Fruit fly (Drosophila melanogaster) whole organism, embryonic: Measurements from ENCODE around the gene CG11267.
A peak's percentile ranks its signal among the peaks of the same experiment; 100 is the strongest.

Experiments
- Antp ChIP-seq: fragments of 200-800 bp; sonication (Bioruptor generic); optimal IDR thresholded peaks from 3 replicates; lab custom pipeline; 2016; ENCODE audit warnings: missing biosample characterization, missing genetic modification characterization
- Atf3 ChIP-seq: fragments of 200-800 bp; sonication (Bioruptor generic); optimal IDR thresholded peaks from 3 replicates; lab custom pipeline; 2016; ENCODE audit warnings: missing biosample characterization, missing genetic modification characterization
- B-H2 ChIP-seq: fragments of 200-800 bp; sonication (Bioruptor generic); optimal IDR thresholded peaks from 2 replicates; lab custom pipeline; 2018; ENCODE audit warnings: missing biosample characterization, mild to moderate bottlenecking, missing genetic modification characterization
- Blimp-1 ChIP-seq: fragments of 200-800 bp; sonication (Bioruptor generic); optimal IDR thresholded peaks from 3 replicates; lab custom pipeline; 2018; ENCODE audit warnings: missing biosample characterization, missing genetic modification characterization, mild to moderate bottlenecking, moderate library complexity, missing genetic modification reagents
- CG10543 ChIP-seq: fragments of 200-800 bp; sonication (Bioruptor generic); optimal IDR thresholded peaks from 3 replicates; lab custom pipeline; 2017; ENCODE audit warnings: missing biosample characterization, mild to moderate bottlenecking, missing genetic modification characterization, moderate library complexity
- CG13894 ChIP-seq: fragments of 200-800 bp; sonication (Bioruptor generic); optimal IDR thresholded peaks from 3 replicates; lab custom pipeline; 2018; ENCODE audit warnings: missing biosample characterization, mild to moderate bottlenecking, missing genetic modification characterization, moderate library complexity
- CG15073 ChIP-seq: fragments of 200-800 bp; sonication (Bioruptor generic); optimal IDR thresholded peaks from 2 replicates; lab custom pipeline; 2016; ENCODE audit warnings: missing biosample characterization, missing genetic modification characterization
- CG15601 ChIP-seq: fragments of 200-800 bp; sonication (Bioruptor generic); optimal IDR thresholded peaks from 3 replicates; lab custom pipeline; 2019; ENCODE audit warnings: missing biosample characterization, mild to moderate bottlenecking, missing genetic modification characterization, moderate library complexity
- CG1647 ChIP-seq: fragments of 200-800 bp; sonication (Bioruptor generic); optimal IDR thresholded peaks from 3 replicates; lab custom pipeline; 2016; ENCODE audit warnings: missing biosample characterization, missing genetic modification characterization
- CG17359 ChIP-seq: fragments of 200-800 bp; sonication (Bioruptor generic); optimal IDR thresholded peaks from 3 replicates; lab custom pipeline; 2018; ENCODE audit warnings: missing biosample characterization, mild to moderate bottlenecking, missing genetic modification characterization, moderate library complexity
- CG17385 ChIP-seq: fragments of 200-800 bp; sonication (Bioruptor generic); optimal IDR thresholded peaks from 3 replicates; lab custom pipeline; 2018; ENCODE audit warnings: missing biosample characterization, mild to moderate bottlenecking, missing genetic modification characterization
- CG17612 ChIP-seq: fragments of 200-800 bp; sonication (Bioruptor generic); IDR thresholded peaks from 2 replicates; pipeline ENCODE4 v1.3.6; 2022; ENCODE audit warnings: missing biosample characterization, missing genetic modification characterization
- CG17829 ChIP-seq: fragments of 200-800 bp; optimal IDR thresholded peaks from 2 replicates; lab custom pipeline; 2019; ENCODE audit warnings: missing biosample characterization, mild to moderate bottlenecking, missing genetic modification characterization, moderate library complexity
- CG18476 ChIP-seq: fragments of 200-800 bp; sonication (Bioruptor generic); optimal IDR thresholded peaks from 2 replicates; lab custom pipeline; 2016; ENCODE audit warnings: missing biosample characterization, mild to moderate bottlenecking, missing genetic modification characterization
- CG2129 ChIP-seq: fragments of 200-800 bp; sonication (Bioruptor generic); IDR thresholded peaks from 2 replicates; pipeline ENCODE4 v1.3.6; 2022; ENCODE audit warnings: missing biosample characterization, missing genetic modification characterization; ENCODE audit not compliant: partially characterized antibody
- CG4404 ChIP-seq: fragments of 200-800 bp; sonication (Bioruptor generic); IDR thresholded peaks from 2 replicates; pipeline ENCODE4 v1.3.6; 2022; ENCODE audit warnings: missing biosample characterization, missing genetic modification characterization
- CG4820 ChIP-seq: fragments of 200-800 bp; sonication (Bioruptor generic); optimal IDR thresholded peaks from 3 replicates; lab custom pipeline; 2016; ENCODE audit warnings: missing biosample characterization, missing genetic modification characterization
- CG7839 ChIP-seq: fragments of 200-800 bp; sonication (Bioruptor generic); optimal IDR thresholded peaks from 3 replicates; lab custom pipeline; 2018; ENCODE audit warnings: missing biosample characterization, mild to moderate bottlenecking, missing genetic modification characterization, moderate library complexity
- CG9876 ChIP-seq: fragments of 200-800 bp; sonication (Bioruptor generic); optimal IDR thresholded peaks from 2 replicates; lab custom pipeline; 2016; ENCODE audit warnings: missing biosample characterization, missing genetic modification characterization
- CHES-1-like ChIP-seq: fragments of 200-800 bp; sonication (Bioruptor generic); optimal IDR thresholded peaks from 2 replicates; lab custom pipeline; 2016; ENCODE audit warnings: missing biosample characterization, missing genetic modification characterization
- CTCF ChIP-seq: fragments of 200-800 bp; sonication (Bioruptor generic); optimal IDR thresholded peaks from 2 replicates; lab custom pipeline; 2017; ENCODE audit warnings: missing biosample characterization, mild to moderate bottlenecking, missing genetic modification characterization, moderate library complexity
- CoRest ChIP-seq: fragments of 200-800 bp; sonication (Bioruptor generic); optimal IDR thresholded peaks from 3 replicates; lab custom pipeline; 2018; ENCODE audit warnings: missing biosample characterization, mild to moderate bottlenecking, missing genetic modification characterization, moderate library complexity
- D19A ChIP-seq: fragments of 200-800 bp; optimal IDR thresholded peaks from 3 replicates; lab custom pipeline; 2019; ENCODE audit warnings: missing biosample characterization, mild to moderate bottlenecking, missing genetic modification characterization, moderate library complexity
- Dek ChIP-seq: fragments of 200-800 bp; sonication (Bioruptor generic); optimal IDR thresholded peaks from 3 replicates; lab custom pipeline; 2019; ENCODE audit warnings: missing biosample characterization, mild to moderate bottlenecking, missing genetic modification characterization, moderate library complexity
- Dp ChIP-seq: fragments of 200-800 bp; sonication (Bioruptor generic); optimal IDR thresholded peaks from 2 replicates; lab custom pipeline; 2018; ENCODE audit warnings: missing biosample characterization, mild to moderate bottlenecking, missing genetic modification characterization, moderate library complexity
- E2f2 ChIP-seq: fragments of 200-800 bp; sonication (Bioruptor generic); IDR thresholded peaks from 2 replicates; pipeline ENCODE4 v1.3.6; 2022; ENCODE audit warnings: missing biosample characterization, missing genetic modification characterization
- ERR ChIP-seq: fragments of 200-800 bp; sonication (Bioruptor generic); optimal IDR thresholded peaks from 2 replicates; lab custom pipeline; 2016; ENCODE audit warnings: missing biosample characterization, missing genetic modification characterization
- Eip74EF ChIP-seq, 2 experiments: fragments of 200-800 bp in 1 of 2; fragments of >200 bp in 1 of 2; sonication (Bioruptor generic) in 1 of 2; optimal IDR thresholded peaks; 2 replicates each; lab custom pipeline; 2017 to 2019; ENCODE audit warnings: missing biosample characterization in 2 of 2, missing genetic modification characterization in 2 of 2, mild to moderate bottlenecking in 1 of 2, moderate library complexity in 1 of 2
- HmgD ChIP-seq: fragments of 200-800 bp; sonication (Bioruptor generic); optimal IDR thresholded peaks from 3 replicates; lab custom pipeline; 2016; ENCODE audit warnings: missing biosample characterization, missing genetic modification characterization
- Mad ChIP-seq: fragments of 200-800 bp; sonication (Bioruptor generic); optimal IDR thresholded peaks from 2 replicates; lab custom pipeline; 2016; ENCODE audit warnings: missing biosample characterization, missing genetic modification characterization
- NC2α ChIP-seq: fragments of 200-800 bp; sonication (Bioruptor generic); optimal IDR thresholded peaks from 2 replicates; lab custom pipeline; 2016; ENCODE audit warnings: missing biosample characterization, missing genetic modification characterization
- Opbp ChIP-seq: fragments of 200-800 bp; sonication (Bioruptor generic); IDR thresholded peaks from 3 replicates; pipeline ENCODE4 v1.3.6; 2022; ENCODE audit warnings: missing biosample characterization, missing genetic modification characterization; ENCODE audit not compliant: partially characterized antibody
- Ravus ChIP-seq: fragments of 200-800 bp; sonication (Bioruptor generic); IDR thresholded peaks from 2 replicates; pipeline ENCODE4 v1.3.6; 2022; ENCODE audit warnings: missing biosample characterization, missing genetic modification characterization
- Trl ChIP-seq, 3 experiments: fragments of >200 bp in 2 of 3; fragments of 200-800 bp in 1 of 3; sonication (Bioruptor generic) in 1 of 3; optimal IDR thresholded peaks; 2 replicates in 1 of 3; 3 replicates in 2 of 3; lab custom pipeline; 2016 to 2017; ENCODE audit warnings: missing biosample characterization in 1 of 3, missing genetic modification characterization in 1 of 3
- crp ChIP-seq, 2 experiments: fragments of 200-800 bp; sonication (Bioruptor generic); optimal IDR thresholded peaks; 2 replicates in 1 of 2; 3 replicates in 1 of 2; lab custom pipeline; 2017; ENCODE audit warnings: missing biosample characterization in 2 of 2, missing genetic modification characterization in 2 of 2, mild to moderate bottlenecking in 1 of 2, moderate library complexity in 1 of 2
- dan ChIP-seq: fragments of 200-800 bp; sonication (Bioruptor generic); IDR thresholded peaks from 2 replicates; pipeline ENCODE4 v1.3.6; 2022; ENCODE audit warnings: missing biosample characterization, missing genetic modification characterization
- fd102C ChIP-seq: fragments of 200-800 bp; sonication (Bioruptor generic); optimal IDR thresholded peaks from 2 replicates; lab custom pipeline; 2018; ENCODE audit warnings: missing biosample characterization, mild to moderate bottlenecking, missing genetic modification characterization, moderate library complexity
- fd3F ChIP-seq: fragments of 200-800 bp; sonication (Bioruptor generic); optimal IDR thresholded peaks from 2 replicates; lab custom pipeline; 2018; ENCODE audit warnings: missing biosample characterization, mild to moderate bottlenecking, missing genetic modification characterization, moderate library complexity
- inv ChIP-seq: fragments of 200-800 bp; sonication (Bioruptor generic); IDR thresholded peaks from 2 replicates; pipeline ENCODE4 v1.3.6; 2022; ENCODE audit warnings: missing biosample characterization, missing genetic modification characterization; ENCODE audit not compliant: partially characterized antibody
- lbe ChIP-seq: fragments of 200-800 bp; sonication (Bioruptor generic); optimal IDR thresholded peaks from 2 replicates; lab custom pipeline; 2016; ENCODE audit warnings: missing biosample characterization, mild to moderate bottlenecking, missing genetic modification characterization
- prd ChIP-seq, 3 experiments: fragments of >200 bp in 2 of 3; fragments of 200-800 bp in 1 of 3; sonication (Bioruptor generic) in 1 of 3; optimal IDR thresholded peaks in 2 of 3; IDR thresholded peaks in 1 of 3; 2 replicates in 2 of 3; 3 replicates in 1 of 3; pipeline versions ENCODE4 v1.3.6 to Lab custom; 2017 to 2022; ENCODE audit warnings: missing biosample characterization in 1 of 3, missing genetic modification characterization in 1 of 3
- repo ChIP-seq: fragments of 200-800 bp; sonication (Bioruptor generic); optimal IDR thresholded peaks from 2 replicates; lab custom pipeline; 2016; ENCODE audit warnings: missing biosample characterization, missing genetic modification characterization
- shn ChIP-seq: fragments of 200-800 bp; sonication (Bioruptor generic); optimal IDR thresholded peaks from 3 replicates; lab custom pipeline; 2016; ENCODE audit warnings: missing biosample characterization, missing genetic modification characterization
- slbo ChIP-seq: fragments of 200-800 bp; sonication (Bioruptor generic); IDR thresholded peaks from 2 replicates; pipeline ENCODE4 v1.3.6; 2022; ENCODE audit warnings: missing biosample characterization, missing genetic modification characterization
- tin ChIP-seq: fragments of 200-800 bp; sonication (Bioruptor generic); optimal IDR thresholded peaks from 3 replicates; lab custom pipeline; 2016; ENCODE audit warnings: missing biosample characterization, missing genetic modification characterization
- tx ChIP-seq: fragments of 200-800 bp; sonication (Bioruptor generic); optimal IDR thresholded peaks from 2 replicates; lab custom pipeline; 2016; ENCODE audit warnings: missing biosample characterization, missing genetic modification characterization
- unpg ChIP-seq: fragments of 200-800 bp; sonication (Bioruptor generic); optimal IDR thresholded peaks from 3 replicates; lab custom pipeline; 2018; ENCODE audit warnings: missing biosample characterization, mild to moderate bottlenecking, missing genetic modification characterization, moderate library complexity
- vnd ChIP-seq: fragments of 200-800 bp; sonication (Bioruptor generic); IDR thresholded peaks from 3 replicates; pipeline ENCODE4 v1.3.6; 2022; ENCODE audit warnings: missing biosample characterization, missing genetic modification characterization; ENCODE audit not compliant: partially characterized antibody
- vvl ChIP-seq: fragments of 200-800 bp; sonication (Bioruptor generic); IDR thresholded peaks from 2 replicates; pipeline ENCODE4 v1.3.6; 2022; ENCODE audit warnings: missing biosample characterization, missing genetic modification characterization

The CG11267 gene

DNA sequence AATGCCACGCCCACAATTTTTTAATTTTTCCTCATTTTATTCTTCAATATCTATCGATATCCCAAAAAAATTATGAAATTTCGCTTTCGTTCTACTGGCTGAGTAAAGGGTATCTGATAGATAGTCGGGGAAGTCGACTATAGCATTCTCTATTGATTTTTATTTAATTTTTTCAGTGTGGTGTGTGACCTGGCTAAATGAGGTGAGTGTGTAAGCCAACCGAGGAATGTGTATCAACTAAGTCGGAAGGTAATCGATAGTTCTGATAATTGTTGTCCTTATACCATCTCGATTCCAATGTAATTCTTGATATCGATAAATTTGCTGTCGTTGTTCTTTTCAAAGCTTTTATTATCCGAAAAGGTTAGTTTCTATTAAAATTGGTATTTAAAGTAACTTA, 9.4 kb upstream of the CG11267 start, which contains the start of gene CG11263 (continued):
- TF ChIP-seq prd (optimal IDR thresholded peaks at IDR 0.05; lab: Kevin White, UChicago) = no peak
- TF ChIP-seq prd (GFP tag; IDR thresholded peaks at IDR 0.05; lab: Robert Waterston, UW) = peak; percentile 52; the same call in 1 of the 3 replicates
- TF ChIP-seq CHES-1-like = peak; percentile 45
- TF ChIP-seq Trl (optimal IDR thresholded peaks at IDR 0.05; lab: Kevin White, UChicago) = no peak
- TF ChIP-seq Trl (GFP tag; optimal IDR thresholded peaks at IDR 0.05; lab: Kevin White, UChicago) = peak; percentile 72
- peak; percentile 19 for TF ChIP-seq Mad (GFP tag; lab: Kevin White, UChicago)
- TF ChIP-seq CG7839 (tag; lab: Kevin White, UChicago) = peak; percentile 57
- peak; percentile 62 for TF ChIP-seq tin
- peak; percentile 29 for TF ChIP-seq CG18476
- no peak for TF ChIP-seq Blimp-1 (GFP tag; lab: Kevin White, UChicago)
- TF ChIP-seq fd3F (GFP tag; lab: Kevin White, UChicago) = no peak
- TF ChIP-seq CG2129 (GFP tag; lab: Robert Waterston, UW) = peak; percentile 55; the same call in 1 of the 2 replicates
- TF ChIP-seq dan (GFP tag; lab: Robert Waterston, UW) = no peak
- TF ChIP-seq slbo (GFP tag; lab: Robert Waterston, UW) = no peak; the same call in 1 of the 2 replicates
- TF ChIP-seq CG17385 (GFP tag; lab: Kevin White, UChicago) = no peak
- no peak for TF ChIP-seq CG17612 (GFP tag; lab: Robert Waterston, UW)
- TF ChIP-seq CG4820 = peak; percentile 43
- no peak for TF ChIP-seq Eip74EF (GFP tag; optimal IDR thresholded peaks at IDR 0.05; lab: Kevin White, UChicago)
- peak; percentile 12 for TF ChIP-seq CG9876 (GFP tag; lab: Kevin White, UChicago)
- TF ChIP-seq Opbp (GFP tag; lab: Robert Waterston, UW) = peak; percentile 86
- TF ChIP-seq vvl (GFP tag; lab: Robert Waterston, UW) = peak; percentile 58; the same call in 1 of the 2 replicates
- TF ChIP-seq HmgD (GFP tag; lab: Kevin White, UChicago) = peak; percentile 72
- no peak for TF ChIP-seq CG10543 (GFP tag; lab: Kevin White, UChicago)
- TF ChIP-seq B-H2 = peak; percentile 4
- peak; percentile 74 for TF ChIP-seq inv (GFP tag; lab: Robert Waterston, UW)
- peak; percentile 58 for TF ChIP-seq CG1647 (GFP tag; lab: Kevin White, UChicago)
- TF ChIP-seq NC2α = no peak
- peak; percentile 75 for TF ChIP-seq vnd (GFP tag; lab: Robert Waterston, UW)
- TF ChIP-seq unpg (GFP tag; lab: Kevin White, UChicago) = peak; percentile 46
- peak; percentile 21 for TF ChIP-seq CG15601 (tag; lab: Kevin White, UChicago)
- peak; percentile 75 for TF ChIP-seq E2f2 (GFP tag; lab: Robert Waterston, UW)
- peak in 1 of 2 experiments; percentile 49 for TF ChIP-seq crp (GFP tag; optimal IDR thresholded peaks at IDR 0.05; lab: Kevin White, UChicago)
- TF ChIP-seq Dek (tag; lab: Kevin White, UChicago) = peak; percentile 38
- TF ChIP-seq CoRest = peak; percentile 61
- no peak for TF ChIP-seq CG13894 (tag; lab: Kevin White, UChicago)
- TF ChIP-seq shn (GFP tag; lab: Kevin White, UChicago) = peak; percentile 39
- TF ChIP-seq tx (GFP tag; lab: Kevin White, UChicago) = peak; percentile 56
- no peak for TF ChIP-seq Ravus (GFP tag; lab: Robert Waterston, UW)
- peak; percentile 29 for TF ChIP-seq Atf3 (GFP tag; lab: Kevin White, UChicago)
- peak; percentile 21 for TF ChIP-seq CG17829 (tag; lab: Kevin White, UChicago)
- TF ChIP-seq Antp (GFP tag; lab: Kevin White, UChicago) = peak; percentile 67
- peak; percentile 54 for TF ChIP-seq CTCF (GFP tag; lab: Kevin White, UChicago)
- no peak for TF ChIP-seq CG4404 (GFP tag; lab: Robert Waterston, UW)
- no peak for TF ChIP-seq lbe (GFP tag; lab: Kevin White, UChicago)
- TF ChIP-seq ERR (GFP tag; lab: Kevin White, UChicago) = no peak
- TF ChIP-seq D19A (tag; lab: Kevin White, UChicago) = peak; percentile 44
- peak; percentile 7 for TF ChIP-seq repo (GFP tag; lab: Kevin White, UChicago)
- no peak for TF ChIP-seq fd102C (GFP tag; lab: Kevin White, UChicago)
- TF ChIP-seq CG15073 = no peak
- TF ChIP-seq CG17359 (tag; lab: Kevin White, UChicago) = peak; percentile 40
- peak; percentile 63 for TF ChIP-seq Dp (GFP tag; lab: Kevin White, UChicago)
